Fruit fly (Drosophila melanogaster): ENCODE measurements around the gene ovo.

The ovo gene

dm6 chrX:5095620-5096019 is 47.5 kb downstream of the ovo start (continued):
- TF ChIP-seq tgo (GFP tag; IDR thresholded peaks at IDR 0.05) = 0 out of 3 replicates have a peak, but pooled peaks have one; percentile 24
- no peak for TF ChIP-seq stc (GFP tag; IDR thresholded peaks at IDR 0.05)
- TF ChIP-seq bab2 (GFP tag; optimal IDR thresholded peaks at IDR 0.05) = no peak
- TF ChIP-seq Myb (GFP tag; optimal IDR thresholded peaks at IDR 0.05) = no peak
- no peak for TF ChIP-seq zen (tag; optimal IDR thresholded peaks at IDR 0.05)
- TF ChIP-seq run (tag; optimal IDR thresholded peaks at IDR 0.05) = no peak
- no peak for TF ChIP-seq CG1233 (GFP tag; optimal IDR thresholded peaks at IDR 0.05)
- peak; percentile 26 for TF ChIP-seq CG8924 (tag; optimal IDR thresholded peaks at IDR 0.05)
- TF ChIP-seq unpg (GFP tag; optimal IDR thresholded peaks at IDR 0.05) = peak; percentile 57
- no peak for TF ChIP-seq CG16815 (GFP tag; optimal IDR thresholded peaks at IDR 0.05)
- TF ChIP-seq Hand (GFP tag; optimal IDR thresholded peaks at IDR 0.05) = peak; percentile 34
- peak; percentile 71 for TF ChIP-seq CG12769 (tag; optimal IDR thresholded peaks at IDR 0.05)
- peak; percentile 93 for TF ChIP-seq D19A (tag; optimal IDR thresholded peaks at IDR 0.05)
- no peak for TF ChIP-seq croc (GFP tag; conservative IDR thresholded peaks at IDR 0.05)
- no peak for TF ChIP-seq Dfd (GFP tag; optimal IDR thresholded peaks at IDR 0.05)
- no peak for TF ChIP-seq CG31224 (GFP tag; IDR thresholded peaks at IDR 0.05)
- peak; percentile 35 for TF ChIP-seq phol (tag; optimal IDR thresholded peaks at IDR 0.05)
- no peak for TF ChIP-seq Six4 (GFP tag; optimal IDR thresholded peaks at IDR 0.05)
- no peak for TF ChIP-seq pan (optimal IDR thresholded peaks at IDR 0.05)
- peak in 1 of 2 experiments; percentile 56 for TF ChIP-seq pan (GFP tag; optimal IDR thresholded peaks at IDR 0.05 in 1 of 2, IDR thresholded peaks at IDR 0.05 in 1 of 2)
- no peak for TF ChIP-seq gsb (GFP tag; IDR thresholded peaks at IDR 0.05)
- no peak for TF ChIP-seq CG7745 (tag; optimal IDR thresholded peaks at IDR 0.05)
- TF ChIP-seq lilli (GFP tag; optimal IDR thresholded peaks at IDR 0.05) = peak; percentile 21
- TF ChIP-seq grau (tag; optimal IDR thresholded peaks at IDR 0.05) = peak; percentile 60
- TF ChIP-seq ac (GFP tag; optimal IDR thresholded peaks at IDR 0.05) = no peak
- no peak for TF ChIP-seq Elba2 (GFP tag; optimal IDR thresholded peaks at IDR 0.05)
- no peak for TF ChIP-seq Awh (GFP tag; IDR thresholded peaks at IDR 0.05)
- no peak for TF ChIP-seq tup (GFP tag; optimal IDR thresholded peaks at IDR 0.05)
- no peak for TF ChIP-seq CG2129 (GFP tag; IDR thresholded peaks at IDR 0.05; ENCODE audit: partially characterized antibody)
- TF ChIP-seq CG15269 (tag; optimal IDR thresholded peaks at IDR 0.05) = peak; percentile 59
- TF ChIP-seq CG4424 (GFP tag; optimal IDR thresholded peaks at IDR 0.05) = no peak
- TF ChIP-seq Med (GFP tag) = no peak
- TF ChIP-seq Ptx1 (GFP tag; IDR thresholded peaks at IDR 0.05) = peak; percentile 51; the same call in 1 of the 2 replicates
- no peak for TF ChIP-seq CG13287 (GFP tag; IDR thresholded peaks at IDR 0.05; ENCODE audit: partially characterized antibody)
- no peak for TF ChIP-seq Trl (optimal IDR thresholded peaks at IDR 0.05)
- no peak for TF ChIP-seq Trl (GFP tag; optimal IDR thresholded peaks at IDR 0.05)
- no peak for TF ChIP-seq CG13775 (GFP tag; optimal IDR thresholded peaks at IDR 0.05)
- no peak for TF ChIP-seq Vsx1 (GFP tag; optimal IDR thresholded peaks at IDR 0.05)
- no peak for TF ChIP-seq CG2202 (tag; optimal IDR thresholded peaks at IDR 0.05)
- TF ChIP-seq NfI (GFP tag; optimal IDR thresholded peaks at IDR 0.05) = peak; percentile 22
- TF ChIP-seq tin (GFP tag; optimal IDR thresholded peaks at IDR 0.05) = peak; percentile 24
- TF ChIP-seq br (optimal IDR thresholded peaks at IDR 0.05) = no peak
- peak; percentile 4 for TF ChIP-seq CG8388 (GFP tag; optimal IDR thresholded peaks at IDR 0.05)
- TF ChIP-seq hth (optimal IDR thresholded peaks at IDR 0.05) = no peak
- TF ChIP-seq CG6854 (GFP tag; optimal IDR thresholded peaks at IDR 0.05) = no peak
- peak; percentile 29 for TF ChIP-seq HmgZ (tag; optimal IDR thresholded peaks at IDR 0.05)
- peak; percentile 34 for TF ChIP-seq org-1 (GFP tag; optimal IDR thresholded peaks at IDR 0.05)
- peak; percentile 14 for TF ChIP-seq CG9817 (tag; optimal IDR thresholded peaks at IDR 0.05)
- TF ChIP-seq CG17186 (GFP tag; optimal IDR thresholded peaks at IDR 0.05) = no peak
- no peak for TF ChIP-seq pfk (GFP tag; optimal IDR thresholded peaks at IDR 0.05)
- TF ChIP-seq p53 (GFP tag; optimal IDR thresholded peaks at IDR 0.05) = no peak
- no peak for TF ChIP-seq B-H1 (GFP tag; IDR thresholded peaks at IDR 0.05)
- peak; percentile 31 for TF ChIP-seq nmo (GFP tag; optimal IDR thresholded peaks at IDR 0.05)

Data from whole organism, embryonic.